Worm (Caenorhabditis elegans) whole organism, L3 larva: ENCODE data around the gene gur-4.
A peak's percentile ranks its signal among the peaks of the same experiment; 100 is the strongest.

ENCODE experiments used
- ama-1 ChIP-seq: fragments of 150-350 bp; optimal IDR thresholded peaks from 2 replicates; lab custom pipeline; 2018
- ceh-9 ChIP-seq: sonication (generic microtip); optimal IDR thresholded peaks from 2 replicates; lab custom pipeline; 2018; ENCODE audit warnings: missing biosample characterization, missing genetic modification characterization
- egl-27 ChIP-seq: sonication (generic microtip); optimal IDR thresholded peaks from 4 replicates; lab custom pipeline; 2017; ENCODE audit warnings: missing biosample characterization, missing genetic modification reagents, missing genetic modification characterization
- elt-1 ChIP-seq: fragments of 150-350 bp; optimal IDR thresholded peaks from 2 replicates; lab custom pipeline; 2014; ENCODE audit warnings: missing biosample characterization, missing genetic modification characterization
- fkh-10 ChIP-seq: sonication (generic microtip); optimal IDR thresholded peaks from 2 replicates; lab custom pipeline; 2017; ENCODE audit warnings: missing biosample characterization, missing genetic modification reagents, missing genetic modification characterization
- nhr-12 ChIP-seq: fragments of 150-350 bp; optimal IDR thresholded peaks from 2 replicates; lab custom pipeline; 2014; ENCODE audit warnings: missing biosample characterization, missing genetic modification characterization
- pqm-1 ChIP-seq: fragments of 150-350 bp; optimal IDR thresholded peaks from 2 replicates; lab custom pipeline; 2017; ENCODE audit warnings: missing biosample characterization, missing genetic modification characterization, inconsistent platforms
- unc-62 ChIP-seq: fragments of 150-350 bp; sonication (generic microtip); optimal IDR thresholded peaks from 4 replicates; lab custom pipeline; 2014; ENCODE audit warnings: missing biosample characterization, missing genetic modification reagents, missing genetic modification characterization

- TF ChIP-seq ama-1: no peak
- TF ChIP-seq nhr-12 (tag; lab: Kevin White, UChicago): no peak
- TF ChIP-seq elt-1 (tag; lab: Kevin White, UChicago): peak; percentile 23
- TF ChIP-seq pqm-1 (tag; lab: Kevin White, UChicago): no peak
- no peak for TF ChIP-seq egl-27 (tag; lab: Kevin White, UChicago)
- no peak for TF ChIP-seq ceh-9 (tag; lab: Kevin White, UChicago)
- no peak for TF ChIP-seq unc-62 (GFP tag; lab: Kevin White, UChicago)
- no peak for TF ChIP-seq fkh-10 (GFP tag; lab: Kevin White, UChicago)
Measured at ce11 chrII:14112842-14113241, 8.3 kb downstream of the gur-4 start.
